Worm (Caenorhabditis elegans): ENCODE data around the gene srbc-5.

- TF ChIP-seq dao-5 (tag; optimal IDR thresholded peaks at IDR 0.05) (no peak), W03F9.2 (tag; optimal IDR thresholded peaks at IDR 0.05) (no peak), him-1 (tag; optimal IDR thresholded peaks at IDR 0.05) (no peak)
Observed at ce11 chrV:3257277-3257676, 2.9 kb upstream of the srbc-5 start, which contains the start of gene T28A11.22.
